Fruit fly (Drosophila melanogaster) whole organism, prepupa: ENCODE measurements around the gene CG33645.

ENCODE experiments used
- CG11902 ChIP-seq: fragments of 200-800 bp; sonication (Bioruptor generic); optimal IDR thresholded peaks from 3 replicates; lab custom pipeline; 2016; ENCODE audit warnings: missing biosample characterization, missing genetic modification characterization
- CG15336 ChIP-seq: fragments of 200-800 bp; sonication (Bioruptor generic); IDR thresholded peaks from 2 replicates; pipeline ENCODE4 v1.3.6; 2022; ENCODE audit warnings: missing biosample characterization, missing genetic modification characterization
- CG32006 ChIP-seq: fragments of 200-800 bp; sonication (Bioruptor generic); optimal IDR thresholded peaks from 3 replicates; lab custom pipeline; 2017; ENCODE audit warnings: missing biosample characterization, mild to moderate bottlenecking, missing genetic modification characterization
- CG4318 ChIP-seq: fragments of 200-800 bp; sonication (Bioruptor generic); optimal IDR thresholded peaks from 3 replicates; lab custom pipeline; 2017; ENCODE audit warnings: missing biosample characterization, mild to moderate bottlenecking, missing genetic modification characterization
- CG6163 ChIP-seq: fragments of 200-800 bp; sonication (Bioruptor generic); IDR thresholded peaks from 3 replicates; pipeline ENCODE4 v1.3.6; 2022; ENCODE audit warnings: missing biosample characterization, missing genetic modification characterization
- CG6276 ChIP-seq: fragments of 200-800 bp; sonication (Bioruptor generic); optimal IDR thresholded peaks from 2 replicates; lab custom pipeline; 2017; ENCODE audit warnings: missing biosample characterization, mild to moderate bottlenecking, missing genetic modification characterization
- Lpt ChIP-seq: fragments of 200-800 bp; sonication (Bioruptor generic); optimal IDR thresholded peaks from 3 replicates; lab custom pipeline; 2016; ENCODE audit warnings: missing biosample characterization, missing genetic modification characterization
- Smox ChIP-seq: fragments of 200-800 bp; sonication (Bioruptor generic); optimal IDR thresholded peaks from 3 replicates; lab custom pipeline; 2016; ENCODE audit warnings: missing biosample characterization, missing genetic modification characterization
- spab ChIP-seq: fragments of 200-800 bp; sonication (Bioruptor generic); optimal IDR thresholded peaks from 2 replicates; lab custom pipeline; 2017; ENCODE audit warnings: missing biosample characterization, mild to moderate bottlenecking, missing genetic modification characterization, missing genetic modification reagents

DNA sequence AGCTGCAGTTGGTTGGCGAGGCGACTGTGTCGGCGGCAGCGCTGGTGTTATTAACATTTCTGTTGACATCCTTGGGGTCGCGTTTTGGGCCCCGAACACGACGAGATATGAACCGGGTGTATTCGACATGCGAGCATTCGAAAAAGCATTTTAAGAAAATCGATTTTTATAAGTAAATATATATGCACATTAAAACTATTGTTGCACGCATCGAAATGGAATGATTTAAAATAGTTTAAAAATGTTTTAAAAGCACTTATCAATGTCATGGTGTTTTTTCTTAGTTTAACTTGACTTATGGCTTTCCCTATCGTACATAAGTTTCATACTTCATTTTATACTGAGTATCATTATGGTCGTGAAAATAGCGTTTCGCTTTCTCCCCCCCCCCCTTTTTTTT, 10.8 kb upstream of the CG33645 start:
- no peak for TF ChIP-seq spab (GFP tag; lab: Kevin White, UChicago)
- TF ChIP-seq CG15336 (GFP tag; lab: Robert Waterston, UW): no peak
- no peak for TF ChIP-seq Smox (GFP tag; lab: Kevin White, UChicago)
- TF ChIP-seq CG6163 (GFP tag; lab: Robert Waterston, UW): no peak
- no peak for TF ChIP-seq CG4318 (GFP tag; lab: Kevin White, UChicago)
- no peak for TF ChIP-seq CG32006 (GFP tag; lab: Kevin White, UChicago)
- no peak for TF ChIP-seq Lpt (GFP tag; lab: Kevin White, UChicago)
- TF ChIP-seq CG11902 (GFP tag; lab: Kevin White, UChicago): no peak
- no peak for TF ChIP-seq CG6276
